Fruit fly (Drosophila melanogaster) whole organism, embryonic: ENCODE results near the gene form3.

ENCODE experiments used
- Awh ChIP-seq: fragments of 200-800 bp; sonication (Bioruptor generic); IDR thresholded peaks from 2 replicates; pipeline ENCODE4, ENCODE4 v1.3.6; 2022; ENCODE audit warnings: missing biosample characterization, missing genetic modification characterization
- CG10321 ChIP-seq: fragments of 200-800 bp; sonication (Bioruptor generic); IDR thresholded peaks from 2 replicates; pipeline ENCODE4 v1.3.6; 2022; ENCODE audit warnings: missing biosample characterization, missing genetic modification characterization
- CG11085 ChIP-seq: fragments of 200-800 bp; sonication (Bioruptor generic); IDR thresholded peaks from 2 replicates; pipeline ENCODE4 v1.3.6; 2022; ENCODE audit warnings: missing biosample characterization, missing genetic modification characterization
- CG12659 ChIP-seq: fragments of 200-800 bp; sonication (Bioruptor generic); optimal IDR thresholded peaks from 3 replicates; lab custom pipeline; 2017; ENCODE audit warnings: mild to moderate bottlenecking, missing biosample characterization, missing genetic modification reagents, missing genetic modification characterization
- CG13775 ChIP-seq: fragments of 200-800 bp; sonication (Bioruptor generic); optimal IDR thresholded peaks from 3 replicates; lab custom pipeline; 2017; ENCODE audit warnings: missing biosample characterization, mild to moderate bottlenecking, missing genetic modification characterization
- CG16815 ChIP-seq: fragments of 200-800 bp; sonication (Bioruptor generic); optimal IDR thresholded peaks from 3 replicates; lab custom pipeline; 2017; ENCODE audit warnings: missing biosample characterization, mild to moderate bottlenecking, missing genetic modification characterization
- CG16863 ChIP-seq: fragments of 200-800 bp; sonication (Bioruptor generic); optimal IDR thresholded peaks from 3 replicates; lab custom pipeline; 2016; ENCODE audit warnings: missing biosample characterization, missing genetic modification characterization
- CG17328 ChIP-seq: fragments of 200-800 bp; sonication (Bioruptor generic); IDR thresholded peaks from 2 replicates; pipeline ENCODE4 v1.3.6; 2022; ENCODE audit warnings: missing biosample characterization, missing genetic modification characterization
- CG2116 ChIP-seq: fragments of 200-800 bp; sonication (Bioruptor generic); optimal IDR thresholded peaks from 3 replicates; lab custom pipeline; 2018; ENCODE audit warnings: missing biosample characterization, mild to moderate bottlenecking, missing genetic modification characterization
- CG2875 ChIP-seq: fragments of 200-800 bp; sonication (Bioruptor generic); optimal IDR thresholded peaks from 2 replicates; lab custom pipeline; 2017; ENCODE audit warnings: missing biosample characterization, mild to moderate bottlenecking, missing genetic modification characterization, missing genetic modification reagents
- CG3281 ChIP-seq: fragments of 200-800 bp; sonication (Bioruptor generic); optimal IDR thresholded peaks from 3 replicates; lab custom pipeline; 2017; ENCODE audit warnings: missing biosample characterization, mild to moderate bottlenecking, missing genetic modification characterization
- CG3995 ChIP-seq: fragments of 200-800 bp; sonication (Bioruptor generic); optimal IDR thresholded peaks from 3 replicates; lab custom pipeline; 2016; ENCODE audit warnings: missing biosample characterization, missing genetic modification characterization
- CG6175 ChIP-seq: fragments of 200-800 bp; sonication (Bioruptor generic); IDR thresholded peaks from 3 replicates; pipeline ENCODE4 v1.3.6; 2022; ENCODE audit warnings: missing biosample characterization, missing genetic modification characterization
- CG6813 ChIP-seq: fragments of 200-800 bp; sonication (Bioruptor generic); optimal IDR thresholded peaks from 2 replicates; lab custom pipeline; 2017; ENCODE audit warnings: missing biosample characterization, missing genetic modification characterization, mild to moderate bottlenecking, moderate library complexity, missing genetic modification reagents
- CG7372 ChIP-seq: fragments of 200-800 bp; sonication (Bioruptor generic); IDR thresholded peaks from 2 replicates; pipeline ENCODE4 v1.3.6; 2022; ENCODE audit warnings: missing biosample characterization, missing genetic modification characterization
- CG7839 ChIP-seq: fragments of 200-800 bp; sonication (Bioruptor generic); optimal IDR thresholded peaks from 3 replicates; lab custom pipeline; 2018; ENCODE audit warnings: missing biosample characterization, mild to moderate bottlenecking, missing genetic modification characterization, moderate library complexity
- CG8359 ChIP-seq: fragments of 200-800 bp; sonication (Bioruptor generic); optimal IDR thresholded peaks from 2 replicates; lab custom pipeline; 2017; ENCODE audit warnings: missing biosample characterization, mild to moderate bottlenecking, missing genetic modification characterization, borderline replicate concordance
- CG9932 ChIP-seq: fragments of 200-800 bp; sonication (Bioruptor generic); IDR thresholded peaks from 2 replicates; pipeline ENCODE4 v1.3.6; 2022; ENCODE audit warnings: missing biosample characterization, missing genetic modification characterization
- D19B ChIP-seq: fragments of 200-800 bp; sonication (Bioruptor generic); optimal IDR thresholded peaks from 2 replicates; lab custom pipeline; 2017; ENCODE audit warnings: missing biosample characterization, mild to moderate bottlenecking, missing genetic modification characterization
- Dref ChIP-seq: fragments of 200-800 bp; sonication (Bioruptor generic); IDR thresholded peaks from 2 replicates; pipeline ENCODE4 v1.3.6; 2022; ENCODE audit warnings: missing biosample characterization, missing genetic modification characterization
- E2f1 ChIP-seq: fragments of 200-800 bp; sonication (Bioruptor generic); IDR thresholded peaks from 2 replicates; pipeline ENCODE4 v1.3.6; 2022; ENCODE audit warnings: missing biosample characterization, missing genetic modification characterization
- E2f2 ChIP-seq: fragments of 200-800 bp; sonication (Bioruptor generic); IDR thresholded peaks from 2 replicates; pipeline ENCODE4 v1.3.6; 2022; ENCODE audit warnings: missing biosample characterization, missing genetic modification characterization
- Fer1 ChIP-seq: fragments of 200-800 bp; sonication (Bioruptor generic); optimal IDR thresholded peaks from 2 replicates; lab custom pipeline; 2017; ENCODE audit warnings: missing biosample characterization, mild to moderate bottlenecking, missing genetic modification characterization
- Gug ChIP-seq: fragments of 200-800 bp; sonication (Bioruptor generic); IDR thresholded peaks from 4 replicates; pipeline ENCODE4 v1.3.6; 2022; ENCODE audit warnings: missing biosample characterization, missing genetic modification characterization
- HmgZ ChIP-seq: fragments of 200-800 bp; sonication (Bioruptor generic); optimal IDR thresholded peaks from 2 replicates; lab custom pipeline; 2018; ENCODE audit warnings: missing biosample characterization, mild to moderate bottlenecking, missing genetic modification characterization
- Kr ChIP-seq: fragments of 200-800 bp; sonication (Bioruptor generic); optimal IDR thresholded peaks from 2 replicates; lab custom pipeline; 2017; ENCODE audit warnings: missing biosample characterization, mild to moderate bottlenecking, missing genetic modification characterization
- Meics ChIP-seq: fragments of 200-800 bp; sonication (Bioruptor generic); optimal IDR thresholded peaks from 2 replicates; lab custom pipeline; 2017; ENCODE audit warnings: missing biosample characterization, mild to moderate bottlenecking, missing genetic modification characterization
- Nf-YB ChIP-seq: fragments of 200-800 bp; sonication (Bioruptor generic); optimal IDR thresholded peaks from 3 replicates; lab custom pipeline; 2019; ENCODE audit warnings: missing biosample characterization, mild to moderate bottlenecking, missing genetic modification characterization, moderate library complexity
- Side ChIP-seq: fragments of 200-800 bp; sonication (Bioruptor generic); optimal IDR thresholded peaks from 2 replicates; lab custom pipeline; 2016; ENCODE audit warnings: missing biosample characterization, missing genetic modification characterization
- Sox102F ChIP-seq: fragments of 200-800 bp; sonication (Bioruptor generic); optimal IDR thresholded peaks from 2 replicates; lab custom pipeline; 2018; ENCODE audit warnings: missing biosample characterization, mild to moderate bottlenecking, missing genetic modification characterization, moderate library complexity
- Sry-β ChIP-seq: fragments of 200-800 bp; sonication (Bioruptor generic); optimal IDR thresholded peaks from 2 replicates; lab custom pipeline; 2018; ENCODE audit warnings: missing biosample characterization, mild to moderate bottlenecking, missing genetic modification characterization, moderate library complexity
- Trl ChIP-seq, 3 experiments: fragments of >200 bp in 2 of 3; fragments of 200-800 bp in 1 of 3; sonication (Bioruptor generic) in 1 of 3; optimal IDR thresholded peaks; 2 replicates in 1 of 3; 3 replicates in 2 of 3; lab custom pipeline; 2016 to 2017; ENCODE audit warnings: missing biosample characterization in 1 of 3, missing genetic modification characterization in 1 of 3
- Xrp1 ChIP-seq: fragments of 200-800 bp; sonication (Bioruptor generic); IDR thresholded peaks from 2 replicates; pipeline ENCODE4 v1.3.6; 2022; ENCODE audit warnings: missing biosample characterization, missing genetic modification characterization
- cato ChIP-seq: fragments of 200-800 bp; sonication (Bioruptor generic); optimal IDR thresholded peaks from 2 replicates; lab custom pipeline; 2016; ENCODE audit warnings: missing biosample characterization, missing genetic modification characterization, borderline replicate concordance
- dm ChIP-seq: fragments of 200-800 bp; sonication (Bioruptor generic); optimal IDR thresholded peaks from 3 replicates; lab custom pipeline; 2016; ENCODE audit warnings: missing biosample characterization, missing genetic modification characterization
- dysf ChIP-seq: fragments of 200-800 bp; sonication (Bioruptor generic); IDR thresholded peaks from 3 replicates; pipeline ENCODE4 v1.3.6; 2022; ENCODE audit warnings: missing biosample characterization, missing genetic modification characterization
- ems ChIP-seq: fragments of 200-800 bp; sonication (Bioruptor generic); optimal IDR thresholded peaks from 3 replicates; lab custom pipeline; 2016; ENCODE audit warnings: missing biosample characterization, missing genetic modification characterization
- esg ChIP-seq: fragments of 200-800 bp; sonication (Bioruptor generic); conservative IDR thresholded peaks from 2 replicates; pipeline ENCODE4 v1.3.6; 2022; ENCODE audit warnings: missing biosample characterization, missing genetic modification characterization
- ftz-f1 ChIP-seq: fragments of 200-800 bp; sonication (Bioruptor generic); optimal IDR thresholded peaks from 2 replicates; lab custom pipeline; 2016; ENCODE audit warnings: missing biosample characterization, missing genetic modification characterization
- gce ChIP-seq: fragments of 200-800 bp; sonication (Bioruptor generic); IDR thresholded peaks from 3 replicates; pipeline ENCODE4 v1.3.6; 2022; ENCODE audit warnings: missing biosample characterization, missing genetic modification characterization
- hkb ChIP-seq, 2 experiments: fragments of 200-800 bp in 1 of 2; fragments of >200 bp in 1 of 2; sonication (Bioruptor generic) in 1 of 2; IDR thresholded peaks in 1 of 2; optimal IDR thresholded peaks in 1 of 2; 2 replicates each; pipeline versions ENCODE4 v1.3.6 to Lab custom; 2017 to 2022; ENCODE audit warnings: missing biosample characterization in 1 of 2, missing genetic modification characterization in 1 of 2
- knrl ChIP-seq: fragments of 200-800 bp; sonication (Bioruptor generic); IDR thresholded peaks from 3 replicates; pipeline ENCODE4 v1.3.6; 2022; ENCODE audit warnings: missing biosample characterization, missing genetic modification characterization; ENCODE audit not compliant: partially characterized antibody
- odd ChIP-seq: fragments of 200-800 bp; sonication (Bioruptor generic); optimal IDR thresholded peaks from 2 replicates; lab custom pipeline; 2017; ENCODE audit warnings: missing biosample characterization, mild to moderate bottlenecking, missing genetic modification characterization
- pzg ChIP-seq: fragments of 200-800 bp; sonication (Bioruptor generic); optimal IDR thresholded peaks from 3 replicates; lab custom pipeline; 2018; ENCODE audit warnings: missing biosample characterization, mild to moderate bottlenecking, missing genetic modification characterization, moderate library complexity
- ranshi ChIP-seq: fragments of 200-800 bp; sonication (Bioruptor generic); IDR thresholded peaks from 2 replicates; pipeline ENCODE4 v1.3.6; 2022; ENCODE audit warnings: missing biosample characterization, missing genetic modification characterization
- sc ChIP-seq, 3 experiments: fragments of >200 bp in 2 of 3; fragments of 200-800 bp in 1 of 3; sonication (Bioruptor generic) in 1 of 3; optimal IDR thresholded peaks; 2 replicates in 2 of 3; 3 replicates in 1 of 3; lab custom pipeline; 2017; ENCODE audit warnings: mild to moderate bottlenecking in 1 of 3, missing biosample characterization in 1 of 3, missing genetic modification characterization in 1 of 3, missing genetic modification reagents in 1 of 3
- sd ChIP-seq: fragments of 200-800 bp; sonication (Bioruptor generic); optimal IDR thresholded peaks from 3 replicates; lab custom pipeline; 2018; ENCODE audit warnings: missing biosample characterization, mild to moderate bottlenecking, missing genetic modification characterization, moderate library complexity
- sr ChIP-seq: fragments of 200-800 bp; sonication (Bioruptor generic); IDR thresholded peaks from 3 replicates; pipeline ENCODE4 v1.3.6; 2022; ENCODE audit warnings: missing biosample characterization, missing genetic modification characterization
- ssp ChIP-seq: fragments of 200-800 bp; sonication (Bioruptor generic); IDR thresholded peaks from 2 replicates; pipeline ENCODE4 v1.3.6; 2022; ENCODE audit warnings: missing biosample characterization, missing genetic modification characterization
- tna ChIP-seq: fragments of 200-800 bp; sonication (Bioruptor generic); IDR thresholded peaks from 2 replicates; pipeline ENCODE4 v1.3.6; 2022; ENCODE audit warnings: missing biosample characterization, missing genetic modification characterization; ENCODE audit not compliant: partially characterized antibody

form3 gene

DNA sequence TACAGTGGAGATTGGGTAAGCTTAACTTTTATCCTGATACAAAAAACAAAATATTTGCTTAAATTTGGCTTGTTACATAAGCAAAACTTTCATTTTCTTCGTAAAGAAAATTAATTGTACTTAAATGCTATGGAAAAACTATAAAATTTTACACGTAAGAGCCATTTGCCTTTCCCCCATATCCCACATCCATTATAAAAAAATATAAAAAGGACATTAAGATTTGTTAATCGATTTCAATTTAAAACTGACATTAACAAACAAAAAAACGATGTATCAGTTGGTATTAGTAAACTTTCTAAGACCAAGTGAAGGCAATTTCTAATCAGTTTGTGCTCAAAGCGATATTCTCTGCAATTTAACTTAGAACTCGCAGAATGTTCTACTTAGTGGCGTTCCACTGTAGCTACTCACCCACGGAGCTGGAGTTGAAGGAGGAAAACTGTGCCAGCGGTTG is 60.9 kb downstream of the form3 start (continued):
- no peak for TF ChIP-seq hkb (optimal IDR thresholded peaks at IDR 0.05; lab: Kevin White, UChicago)
- no peak for TF ChIP-seq hkb (GFP tag; IDR thresholded peaks at IDR 0.05; lab: Robert Waterston, UW)
- TF ChIP-seq HmgZ (tag; lab: Kevin White, UChicago): no peak
- no peak for TF ChIP-seq E2f2
- no peak for TF ChIP-seq sc (optimal IDR thresholded peaks at IDR 0.05; lab: Kevin White, UChicago)
- no peak for TF ChIP-seq sc (GFP tag; optimal IDR thresholded peaks at IDR 0.05; lab: Kevin White, UChicago)
- TF ChIP-seq CG11085 (GFP tag; lab: Robert Waterston, UW): no peak
- no peak for TF ChIP-seq CG6175 (GFP tag; lab: Robert Waterston, UW)
- no peak for TF ChIP-seq dm (GFP tag; lab: Kevin White, UChicago)
- TF ChIP-seq sr: no peak
- peak; percentile 19 for TF ChIP-seq CG13775 (GFP tag; lab: Kevin White, UChicago)
- TF ChIP-seq Awh: no peak
- TF ChIP-seq CG17328 (GFP tag; lab: Robert Waterston, UW): no peak
- no peak for TF ChIP-seq pzg
- TF ChIP-seq CG6813 (GFP tag; lab: Kevin White, UChicago): peak; percentile 23
- TF ChIP-seq esg: no peak
- TF ChIP-seq CG7372: no peak
- TF ChIP-seq dysf (GFP tag; lab: Robert Waterston, UW): no peak
- TF ChIP-seq cato (GFP tag; lab: Kevin White, UChicago): no peak
- TF ChIP-seq Kr: no peak
- TF ChIP-seq CG2116: no peak
- peak; percentile 25 for TF ChIP-seq CG3281
- no peak for TF ChIP-seq CG8359 (GFP tag; lab: Kevin White, UChicago)
- TF ChIP-seq CG16815 (GFP tag; lab: Kevin White, UChicago): peak; percentile 13
- TF ChIP-seq gce: no peak
- TF ChIP-seq Xrp1: peak; percentile 20; the same call in 1 of the 2 replicates
- TF ChIP-seq Nf-YB (GFP tag; lab: Kevin White, UChicago): peak; percentile 14
- no peak for TF ChIP-seq Dref (GFP tag; lab: Robert Waterston, UW)
- no peak for TF ChIP-seq sd (tag; lab: Kevin White, UChicago)
- TF ChIP-seq CG3995: no peak
- no peak for TF ChIP-seq Trl (optimal IDR thresholded peaks at IDR 0.05; lab: Kevin White, UChicago)
- no peak for TF ChIP-seq Trl (GFP tag; optimal IDR thresholded peaks at IDR 0.05; lab: Kevin White, UChicago)
- TF ChIP-seq CG12659 (GFP tag; lab: Kevin White, UChicago): peak; percentile 5
- TF ChIP-seq Sry-β (GFP tag; lab: Kevin White, UChicago): no peak
- TF ChIP-seq odd (GFP tag; lab: Kevin White, UChicago): peak; percentile 19
- TF ChIP-seq CG16863 (GFP tag; lab: Kevin White, UChicago): no peak
- TF ChIP-seq Meics (GFP tag; lab: Kevin White, UChicago): peak; percentile 27
- TF ChIP-seq CG7839: peak; percentile 47
- TF ChIP-seq E2f1 (GFP tag; lab: Robert Waterston, UW): no peak
- no peak for TF ChIP-seq ftz-f1 (GFP tag; lab: Kevin White, UChicago)
- no peak for TF ChIP-seq ssp (GFP tag; lab: Robert Waterston, UW)
- TF ChIP-seq Fer1 (GFP tag; lab: Kevin White, UChicago): peak; percentile 1
- TF ChIP-seq Sox102F (GFP tag; lab: Kevin White, UChicago): peak; percentile 16
- TF ChIP-seq knrl (GFP tag; lab: Robert Waterston, UW): no peak
- TF ChIP-seq CG10321 (GFP tag; lab: Robert Waterston, UW): no peak
- TF ChIP-seq ranshi (GFP tag; lab: Robert Waterston, UW): no peak
- TF ChIP-seq tna (GFP tag; lab: Robert Waterston, UW): no peak
- TF ChIP-seq D19B (GFP tag; lab: Kevin White, UChicago): no peak
- TF ChIP-seq CG2875 (GFP tag; lab: Kevin White, UChicago): no peak
- no peak for TF ChIP-seq Side
- TF ChIP-seq CG9932 (GFP tag; lab: Robert Waterston, UW): no peak
- no peak for TF ChIP-seq Gug (GFP tag; lab: Robert Waterston, UW)
- no peak for TF ChIP-seq ems
